Fruit fly (Drosophila melanogaster) whole organism, wandering third instar larva: ENCODE measurements around the gene lectin-28C.
A peak's percentile ranks its signal among the peaks of the same experiment; 100 is the strongest.

Experiments used
- Abd-B ChIP-seq: fragments of >200 bp; optimal IDR thresholded peaks from 2 replicates; lab custom pipeline; 2017; ENCODE audit warnings: missing biosample characterization, missing genetic modification characterization
- CrebA ChIP-seq: fragments of 200-800 bp; sonication (Bioruptor generic); optimal IDR thresholded peaks from 2 replicates; lab custom pipeline; 2016; ENCODE audit warnings: missing biosample characterization, mild to moderate bottlenecking, missing genetic modification characterization, borderline replicate concordance
- Dfd ChIP-seq: fragments of >200 bp; optimal IDR thresholded peaks from 2 replicates; lab custom pipeline; 2017; ENCODE audit warnings: missing biosample characterization, missing genetic modification characterization
- Dif ChIP-seq: fragments of 200-275, 200-300 bp; sonication (Bioruptor generic); optimal IDR thresholded peaks from 2 replicates; lab custom pipeline; 2018; ENCODE audit warnings: missing biosample characterization, missing genetic modification characterization; ENCODE audit not compliant: partially characterized antibody
- HLH106 ChIP-seq: fragments of 200-800 bp; optimal IDR thresholded peaks from 3 replicates; lab custom pipeline; 2019; ENCODE audit warnings: missing biosample characterization, mild to moderate bottlenecking, missing genetic modification characterization, moderate library complexity
- Hnf4 ChIP-seq: fragments of 200-800 bp; sonication (Bioruptor generic); optimal IDR thresholded peaks from 2 replicates; lab custom pipeline; 2016; ENCODE audit warnings: missing biosample characterization, mild to moderate bottlenecking, missing genetic modification characterization
- Hr78 ChIP-seq: fragments of >200 bp; optimal IDR thresholded peaks from 2 replicates; lab custom pipeline; 2017; ENCODE audit warnings: missing biosample characterization, missing genetic modification characterization
- Hr83 ChIP-seq: fragments of 200-300 bp; sonication (Bioruptor generic); optimal IDR thresholded peaks from 2 replicates; lab custom pipeline; 2016; ENCODE audit warnings: missing biosample characterization, mild to moderate bottlenecking, missing genetic modification characterization, moderate library complexity; ENCODE audit not compliant: poor library complexity, severe bottlenecking
- Jra ChIP-seq: sonication (Bioruptor generic); optimal IDR thresholded peaks from 2 replicates; lab custom pipeline; 2016; ENCODE audit warnings: missing biosample characterization, missing genetic modification characterization
- Mio ChIP-seq: sonication (Bioruptor generic); optimal IDR thresholded peaks from 2 replicates; lab custom pipeline; 2016; ENCODE audit warnings: missing biosample characterization, missing genetic modification characterization
- Myc ChIP-seq: fragments of >200 bp; optimal IDR thresholded peaks from 2 replicates; lab custom pipeline; 2017
- OdsH ChIP-seq: fragments of 200-800 bp; sonication (Bioruptor generic); optimal IDR thresholded peaks from 2 replicates; lab custom pipeline; 2016; ENCODE audit warnings: missing biosample characterization, mild to moderate bottlenecking, missing genetic modification characterization
- Rel ChIP-seq, 2 experiments: fragments of 200-800 bp; sonication (Bioruptor generic) in 1 of 2; optimal IDR thresholded peaks; 2 replicates in 1 of 2; 3 replicates in 1 of 2; lab custom pipeline; 2016 to 2019; ENCODE audit warnings: mild to moderate bottlenecking in 2 of 2, missing biosample characterization in 2 of 2, missing genetic modification characterization in 2 of 2, moderate library complexity in 1 of 2
- Sp1 ChIP-seq: fragments of 200-800 bp; sonication (Bioruptor generic); optimal IDR thresholded peaks from 3 replicates; lab custom pipeline; 2019; ENCODE audit warnings: missing biosample characterization, mild to moderate bottlenecking, missing genetic modification characterization, moderate library complexity
- Vsx2 ChIP-seq: fragments of 200-300, 225-300 bp; sonication (Bioruptor generic); optimal IDR thresholded peaks from 2 replicates; lab custom pipeline; 2018; ENCODE audit warnings: missing biosample characterization, missing genetic modification characterization; ENCODE audit not compliant: partially characterized antibody
- br ChIP-seq: fragments of 200-800 bp; sonication (Bioruptor generic); optimal IDR thresholded peaks from 2 replicates; lab custom pipeline; 2016; ENCODE audit warnings: missing biosample characterization, missing genetic modification characterization
- brk ChIP-seq: fragments of 200-800 bp; sonication (Bioruptor generic); optimal IDR thresholded peaks from 2 replicates; lab custom pipeline; 2016; ENCODE audit warnings: missing biosample characterization, mild to moderate bottlenecking, missing genetic modification characterization
- dl ChIP-seq, 2 experiments: fragments of 175-275, 200-275 bp in 1 of 2; fragments of 200-275 bp in 1 of 2; sonication (Bioruptor generic); optimal IDR thresholded peaks; lab custom pipeline; 2018; ENCODE audit warnings: mild to moderate bottlenecking in 2 of 2, missing biosample characterization in 2 of 2, missing genetic modification characterization in 2 of 2, moderate library complexity in 2 of 2; ENCODE audit not compliant: partially characterized antibody in 2 of 2, insufficient read depth in 1 of 2
- dmrt93B ChIP-seq: fragments of 200-800 bp; sonication (Bioruptor generic); optimal IDR thresholded peaks from 2 replicates; lab custom pipeline; 2018; ENCODE audit warnings: missing biosample characterization, mild to moderate bottlenecking, missing genetic modification characterization
- dsf ChIP-seq: sonication (Bioruptor generic); optimal IDR thresholded peaks from 2 replicates; lab custom pipeline; 2016; ENCODE audit warnings: missing biosample characterization, missing genetic modification characterization, borderline replicate concordance
- ey ChIP-seq: fragments of 200-800 bp; sonication (Bioruptor generic); optimal IDR thresholded peaks from 2 replicates; lab custom pipeline; 2016; ENCODE audit warnings: missing biosample characterization, missing genetic modification characterization
- foxo ChIP-seq, 2 experiments: fragments of 200-800 bp; sonication (Bioruptor generic); optimal IDR thresholded peaks; 2 replicates in 1 of 2; 3 replicates in 1 of 2; lab custom pipeline; 2016 to 2017; ENCODE audit warnings: missing biosample characterization in 2 of 2, missing genetic modification characterization in 2 of 2
- fru ChIP-seq: fragments of 200-800 bp; sonication (Bioruptor generic); optimal IDR thresholded peaks from 3 replicates; lab custom pipeline; 2016; ENCODE audit warnings: missing biosample characterization, mild to moderate bottlenecking, missing genetic modification characterization
- h ChIP-seq: fragments of 200-800 bp; sonication (Bioruptor generic); optimal IDR thresholded peaks from 3 replicates; lab custom pipeline; 2016; ENCODE audit warnings: missing biosample characterization, mild to moderate bottlenecking, missing genetic modification characterization
- jim ChIP-seq: fragments of 175-275, 200-325 bp; sonication (Bioruptor generic); optimal IDR thresholded peaks from 2 replicates; lab custom pipeline; 2016; ENCODE audit warnings: missing biosample characterization, mild to moderate bottlenecking, missing genetic modification characterization
- lola ChIP-seq: fragments of >200 bp; optimal IDR thresholded peaks from 2 replicates; lab custom pipeline; 2017; ENCODE audit warnings: missing biosample characterization, missing genetic modification characterization
- pan ChIP-seq: fragments of >200 bp; optimal IDR thresholded peaks from 2 replicates; lab custom pipeline; 2017
- psq ChIP-seq: fragments of 200-800 bp; sonication (Bioruptor generic); optimal IDR thresholded peaks from 3 replicates; lab custom pipeline; 2017; ENCODE audit warnings: missing biosample characterization, mild to moderate bottlenecking, missing genetic modification characterization, moderate library complexity
- rgr ChIP-seq: fragments of 200-800 bp; sonication (Bioruptor generic); optimal IDR thresholded peaks from 3 replicates; lab custom pipeline; 2016; ENCODE audit warnings: missing biosample characterization, mild to moderate bottlenecking, missing genetic modification characterization
- sage ChIP-seq: fragments of 200-800 bp; sonication (Bioruptor generic); optimal IDR thresholded peaks from 2 replicates; lab custom pipeline; 2016; ENCODE audit warnings: missing biosample characterization, mild to moderate bottlenecking, missing genetic modification characterization
- tai ChIP-seq: sonication (Bioruptor generic); optimal IDR thresholded peaks from 2 replicates; lab custom pipeline; 2016; ENCODE audit warnings: missing biosample characterization, missing genetic modification characterization
- usp ChIP-seq: fragments of >200 bp; optimal IDR thresholded peaks from 2 replicates; lab custom pipeline; 2017; ENCODE audit warnings: missing biosample characterization, missing genetic modification characterization
- woc ChIP-seq: sonication (Bioruptor generic); optimal IDR thresholded peaks from 2 replicates; lab custom pipeline; 2016; ENCODE audit warnings: missing biosample characterization, mild to moderate bottlenecking, missing genetic modification characterization

Gene lectin-28C

DNA sequence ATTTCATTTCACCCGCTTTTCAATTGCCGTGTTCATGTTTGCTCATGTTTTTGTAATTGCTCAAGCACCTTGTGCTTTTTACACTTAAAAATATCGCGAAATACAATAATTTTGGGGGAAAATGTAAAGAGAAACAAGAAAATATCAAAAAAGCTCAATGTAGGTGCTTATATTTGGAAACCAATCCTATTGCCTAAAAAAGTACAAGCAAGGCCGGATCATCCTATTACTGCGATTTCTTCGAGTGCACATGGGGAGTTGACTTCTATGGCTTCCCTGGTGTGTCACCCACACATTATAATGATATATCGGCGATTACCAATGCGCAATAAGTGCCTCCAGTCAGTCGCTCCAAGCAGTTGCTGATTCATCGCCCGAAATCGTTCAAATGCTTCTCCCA is 15.6 kb upstream of the lectin-28C start:
- TF ChIP-seq dl (GFP tag; optimal IDR thresholded peaks at IDR 0.05; lab: Kevin White, UChicago; ENCODE audit: insufficient read depth in 1 of 2, partially characterized antibody in 2 of 2) = no peak
- peak; percentile 17 for TF ChIP-seq HLH106 (tag; lab: Kevin White, UChicago)
- peak; percentile 17 for TF ChIP-seq psq (GFP tag; lab: Kevin White, UChicago)
- peak; percentile 42 for TF ChIP-seq ey (GFP tag; lab: Kevin White, UChicago)
- TF ChIP-seq Hnf4 (GFP tag; lab: Kevin White, UChicago) = peak; percentile 9
- TF ChIP-seq rgr (GFP tag; lab: Kevin White, UChicago) = peak; percentile 16
- TF ChIP-seq br (GFP tag; lab: Kevin White, UChicago) = peak; percentile 52
- TF ChIP-seq sage (GFP tag; lab: Kevin White, UChicago) = no peak
- TF ChIP-seq h (GFP tag; lab: Kevin White, UChicago) = peak; percentile 29
- TF ChIP-seq Jra (GFP tag; lab: Kevin White, UChicago) = no peak

DNA sequence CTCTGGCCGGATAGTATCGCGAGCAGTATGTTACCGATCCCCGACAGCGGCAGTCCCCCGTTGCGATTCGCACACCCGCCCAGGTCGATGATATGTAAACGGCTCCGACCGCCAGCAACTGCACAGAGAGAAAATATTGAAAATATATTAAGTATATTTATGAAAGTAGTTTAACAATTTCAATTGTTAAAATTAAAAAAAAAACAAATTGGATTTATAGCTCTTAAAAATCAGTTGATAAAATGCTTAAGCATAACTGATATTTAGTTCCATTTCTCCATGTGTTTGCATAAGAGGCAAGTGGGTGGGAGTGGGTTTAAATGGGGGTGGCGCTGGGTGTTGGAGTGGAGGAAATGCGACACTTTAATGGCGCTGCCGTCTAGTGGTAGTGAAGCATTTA is 7.4 kb upstream of the lectin-28C start:
- no peak for TF ChIP-seq Mio (GFP tag; lab: Kevin White, UChicago)
- TF ChIP-seq lola (GFP tag; lab: Kevin White, UChicago) = no peak
- no peak for TF ChIP-seq HLH106 (tag; lab: Kevin White, UChicago)
- TF ChIP-seq dl (GFP tag; optimal IDR thresholded peaks at IDR 0.05; lab: Kevin White, UChicago; ENCODE audit: insufficient read depth in 1 of 2, partially characterized antibody in 2 of 2) = no peak
- TF ChIP-seq foxo (GFP tag; optimal IDR thresholded peaks at IDR 0.05; lab: Kevin White, UChicago) = peak in 1 of 2 experiments; percentile 1

DNA sequence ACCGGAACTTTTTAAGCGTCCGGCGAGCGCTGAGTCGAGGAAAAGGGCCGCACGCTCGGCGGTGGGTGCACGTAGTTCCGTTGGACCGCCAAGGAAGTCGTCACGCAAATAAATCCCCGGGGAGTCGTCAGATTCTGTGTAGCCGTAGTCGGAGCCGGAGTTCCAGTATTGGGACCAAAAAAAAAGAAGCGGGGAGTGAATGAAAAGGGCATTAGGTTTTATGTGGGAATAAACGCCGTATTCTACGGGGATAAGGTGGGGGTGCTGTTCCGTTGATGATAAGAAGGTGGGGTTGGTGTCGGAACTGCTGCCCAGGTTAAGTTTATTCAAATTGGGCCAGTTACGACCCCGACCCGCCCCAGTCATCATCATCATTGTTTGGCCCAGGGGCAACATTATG is 6.5 kb upstream of the lectin-28C start:
- no peak for TF ChIP-seq jim (GFP tag; lab: Kevin White, UChicago)
- no peak for TF ChIP-seq Myc
- TF ChIP-seq fru (GFP tag; lab: Kevin White, UChicago) = no peak
- TF ChIP-seq sage (GFP tag; lab: Kevin White, UChicago) = no peak
- no peak for TF ChIP-seq HLH106 (tag; lab: Kevin White, UChicago)
- no peak for TF ChIP-seq Abd-B (GFP tag; lab: Kevin White, UChicago)
- TF ChIP-seq Hr78 (GFP tag; lab: Kevin White, UChicago) = no peak
- TF ChIP-seq dl (GFP tag; optimal IDR thresholded peaks at IDR 0.05; lab: Kevin White, UChicago; ENCODE audit: insufficient read depth in 1 of 2, partially characterized antibody in 2 of 2) = no peak
- TF ChIP-seq foxo (GFP tag; optimal IDR thresholded peaks at IDR 0.05; lab: Kevin White, UChicago) = no peak
- no peak for TF ChIP-seq ey (GFP tag; lab: Kevin White, UChicago)
- TF ChIP-seq Rel (GFP tag; optimal IDR thresholded peaks at IDR 0.05; lab: Kevin White, UChicago) = no peak
- no peak for TF ChIP-seq Rel (tag; optimal IDR thresholded peaks at IDR 0.05; lab: Kevin White, UChicago)

DNA sequence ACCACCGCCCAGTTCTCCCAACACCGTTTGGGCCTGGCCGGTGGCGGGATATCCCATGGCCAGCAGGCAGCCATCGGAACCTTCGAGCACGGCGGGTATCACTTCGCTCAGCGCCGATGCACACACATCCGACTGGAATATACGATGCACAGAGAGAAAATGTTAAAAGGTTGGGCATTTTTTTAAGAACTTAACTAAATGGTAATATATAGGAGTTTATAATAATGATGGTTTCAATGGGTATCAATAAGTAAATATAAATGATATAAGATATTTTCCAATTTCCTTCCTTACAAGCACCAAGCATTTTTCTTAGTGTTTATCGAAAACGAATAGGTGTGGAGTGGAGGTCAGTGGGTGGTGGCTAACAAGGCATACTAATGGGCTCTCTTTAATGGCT is 5.3 kb upstream of the lectin-28C start:
- no peak for TF ChIP-seq Sp1
- no peak for TF ChIP-seq Dfd (GFP tag; lab: Kevin White, UChicago)
- no peak for TF ChIP-seq pan (lab: Kevin White, UChicago)
- no peak for TF ChIP-seq lola (GFP tag; lab: Kevin White, UChicago)
- TF ChIP-seq Vsx2 (GFP tag; lab: Kevin White, UChicago) = no peak
- TF ChIP-seq jim (GFP tag; lab: Kevin White, UChicago) = no peak
- TF ChIP-seq Myc = no peak
- no peak for TF ChIP-seq Jra (GFP tag; lab: Kevin White, UChicago)
- TF ChIP-seq fru (GFP tag; lab: Kevin White, UChicago) = no peak
- TF ChIP-seq OdsH (GFP tag; lab: Kevin White, UChicago) = no peak
- no peak for TF ChIP-seq HLH106 (tag; lab: Kevin White, UChicago)
- no peak for TF ChIP-seq Dif (GFP tag; lab: Kevin White, UChicago)
- TF ChIP-seq ey (GFP tag; lab: Kevin White, UChicago) = no peak
- no peak for TF ChIP-seq tai (GFP tag; lab: Kevin White, UChicago)
- no peak for TF ChIP-seq dsf (GFP tag; lab: Kevin White, UChicago)
- no peak for TF ChIP-seq Rel (GFP tag; optimal IDR thresholded peaks at IDR 0.05; lab: Kevin White, UChicago)
- no peak for TF ChIP-seq Rel (tag; optimal IDR thresholded peaks at IDR 0.05; lab: Kevin White, UChicago)
- TF ChIP-seq Hr83 = no peak
- TF ChIP-seq dl (GFP tag; optimal IDR thresholded peaks at IDR 0.05; lab: Kevin White, UChicago; ENCODE audit: insufficient read depth in 1 of 2, partially characterized antibody in 2 of 2) = no peak

DNA sequence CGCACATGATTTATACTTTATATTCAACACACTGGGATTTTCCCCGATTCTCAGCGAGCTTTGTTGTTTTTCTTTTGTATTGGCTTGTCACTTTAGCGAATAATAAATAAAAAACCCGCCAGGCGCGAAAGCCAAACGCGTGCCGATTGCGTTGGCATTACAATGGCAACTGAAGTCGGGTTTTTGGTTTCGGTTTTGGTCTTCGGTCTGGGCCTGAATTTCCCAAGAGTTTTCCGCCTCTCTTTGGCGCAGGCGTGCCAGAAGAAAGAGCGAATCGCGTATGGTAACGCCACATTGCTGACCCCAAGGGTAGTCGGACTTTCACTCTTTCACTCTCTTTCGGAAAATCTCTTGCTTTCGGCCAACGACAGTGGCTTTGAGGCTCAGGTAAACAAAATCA is 1.8 kb upstream of the lectin-28C start, which contains the start of gene CG14535:
Gene CG14535, minus strand, starts transcription at position 368 of the 400 bp plus-strand sequence.
- TF ChIP-seq HLH106 (tag; lab: Kevin White, UChicago) (no peak), woc (GFP tag; lab: Kevin White, UChicago) (no peak), Hr83 (no peak), Rel (GFP tag; optimal IDR thresholded peaks at IDR 0.05; lab: Kevin White, UChicago) (no peak), Rel (tag; optimal IDR thresholded peaks at IDR 0.05; lab: Kevin White, UChicago) (no peak), brk (GFP tag; lab: Kevin White, UChicago) (no peak), dsf (GFP tag; lab: Kevin White, UChicago) (no peak), Hnf4 (GFP tag; lab: Kevin White, UChicago) (no peak), OdsH (GFP tag; lab: Kevin White, UChicago) (no peak), CrebA (GFP tag; lab: Kevin White, UChicago) (no peak), usp (no peak), dmrt93B (no peak)
